Worm (Caenorhabditis elegans) whole organism, L4/young adult: Measurements from ENCODE around the gene AH10.2.

Experiments used
- dao-5 ChIP-seq: sonication (generic microtip); optimal IDR thresholded peaks from 2 replicates; lab custom pipeline; 2016; ENCODE audit warnings: missing genotype, missing genetic modification characterization, moderate library complexity, missing compliant biosample characterization
- him-1 ChIP-seq: sonication (generic microtip); optimal IDR thresholded peaks from 2 replicates; lab custom pipeline; 2016; ENCODE audit warnings: missing genotype, missing genetic modification reagents, missing genetic modification characterization, missing compliant biosample characterization

ce11 chrV:14128858-14129257 is 27.7 kb upstream of the AH10.2 start:
- TF ChIP-seq him-1 = no peak
- no peak for TF ChIP-seq dao-5 (tag; lab: Kevin White, UChicago)
